Worm (Caenorhabditis elegans): Measurements from ENCODE around the gene C39B10.7.

ce11 chrX:10446982-10447381, 29.7 kb upstream of the C39B10.7 start, which contains the start of gene C39B10.5:
- TF ChIP-seq saeg-2 (GFP tag; IDR thresholded peaks at IDR 0.05) (no peak), lin-39 (tag; optimal IDR thresholded peaks at IDR 0.05) (no peak), nhr-10 (tag; optimal IDR thresholded peaks at IDR 0.05) (no peak), nhr-28 (tag; optimal IDR thresholded peaks at IDR 0.05) (no peak)
